Worm (Caenorhabditis elegans) whole organism, young adult: ENCODE results near the gene C37C3.2.

Source experiments
- F57C9.4 ChIP-seq: sonication (generic microtip); optimal IDR thresholded peaks from 2 replicates; lab custom pipeline; 2017; ENCODE audit warnings: mild to moderate bottlenecking, missing genetic modification characterization, missing compliant biosample characterization
- K11D2.4 ChIP-seq: fragments of 200-800 bp; sonication (Bioruptor generic); IDR thresholded peaks from 2 replicates; pipeline ENCODE4 v1.3.6; 2022; ENCODE audit warnings: missing genetic modification reagents, missing genetic modification characterization, missing compliant biosample characterization
- T07F8.4 ChIP-seq: sonication (generic microtip); optimal IDR thresholded peaks from 2 replicates; lab custom pipeline; 2016; ENCODE audit warnings: mild to moderate bottlenecking, missing genetic modification characterization, moderate library complexity, missing compliant biosample characterization
- Y53F4B.3 ChIP-seq: fragments of 200-800 bp; sonication (Bioruptor generic); IDR thresholded peaks from 2 replicates; pipeline ENCODE4 v1.3.6; 2022; ENCODE audit warnings: missing genetic modification reagents, missing genetic modification characterization, missing compliant biosample characterization
- atf-7 ChIP-seq: sonication (generic microtip); optimal IDR thresholded peaks from 2 replicates; lab custom pipeline; 2017; ENCODE audit warnings: mild to moderate bottlenecking, missing genetic modification characterization, missing compliant biosample characterization
- dox-1 ChIP-seq: fragments of 200-800 bp; sonication (Bioruptor generic); IDR thresholded peaks from 2 replicates; pipeline ENCODE4 v1.3.6; 2022; ENCODE audit warnings: missing genetic modification reagents, missing genetic modification characterization, missing compliant biosample characterization
- egl-18 ChIP-seq: fragments of 200-800 bp; sonication (Bioruptor generic); IDR thresholded peaks from 2 replicates; pipeline ENCODE4 v1.3.6; 2022; ENCODE audit warnings: missing genetic modification reagents, missing genetic modification characterization, missing compliant biosample characterization
- him-1 ChIP-seq: sonication (generic microtip); optimal IDR thresholded peaks from 2 replicates; lab custom pipeline; 2016; ENCODE audit warnings: missing genotype, missing genetic modification reagents, missing genetic modification characterization, missing compliant biosample characterization
- ztf-22 ChIP-seq: fragments of 200-800 bp; sonication (Bioruptor generic); optimal IDR thresholded peaks from 2 replicates; lab custom pipeline; 2018; ENCODE audit warnings: mild to moderate bottlenecking, missing genetic modification characterization, moderate library complexity, missing compliant biosample characterization

DNA sequence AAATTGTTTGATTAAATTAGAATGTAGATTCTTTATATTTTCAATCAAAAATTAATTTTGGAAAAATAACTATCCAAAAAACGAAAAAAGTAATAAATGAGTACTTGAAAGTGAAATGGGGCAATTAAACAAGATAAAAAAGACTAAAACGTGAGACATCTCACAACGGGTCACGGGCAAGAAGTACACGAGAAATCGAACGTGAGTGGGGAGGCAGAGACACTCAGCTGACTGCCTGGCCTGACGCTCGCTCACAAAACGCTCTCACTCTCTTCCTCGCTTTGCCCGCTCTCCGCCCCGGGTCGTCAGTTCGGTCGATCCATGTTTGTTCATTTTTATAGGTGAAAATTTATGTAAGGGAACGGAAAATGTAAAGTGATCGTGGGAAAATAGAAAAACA is 7.5 kb upstream of the C37C3.2 start:
- TF ChIP-seq him-1 (tag; lab: Kevin White, UChicago), result no peak
- TF ChIP-seq dox-1 (GFP tag; lab: Robert Waterston, UW), result peak; percentile 50; the same call in 1 of the 2 replicates
- TF ChIP-seq Y53F4B.3 (GFP tag; lab: Robert Waterston, UW), result no peak
- TF ChIP-seq K11D2.4 (GFP tag; lab: Robert Waterston, UW), result no peak
- TF ChIP-seq ztf-22 (GFP tag; lab: Kevin White, UChicago), result no peak
- TF ChIP-seq F57C9.4 (tag; lab: Kevin White, UChicago), result no peak
- TF ChIP-seq atf-7, result peak; percentile 2
- TF ChIP-seq egl-18, result no peak
- no peak for TF ChIP-seq T07F8.4 (tag; lab: Kevin White, UChicago)
